Worm (Caenorhabditis elegans) whole organism, L3 larva: Measurements from ENCODE around the gene acs-14.

Experiments
- ama-1 ChIP-seq: fragments of 150-350 bp; optimal IDR thresholded peaks from 2 replicates; lab custom pipeline; 2018
- ceh-16 ChIP-seq: sonication (generic microtip); optimal IDR thresholded peaks from 2 replicates; lab custom pipeline; 2017; ENCODE audit warnings: missing biosample characterization, missing genetic modification characterization
- eor-1 ChIP-seq, 2 experiments: fragments of 150-350 bp; optimal IDR thresholded peaks; 2 replicates each; lab custom pipeline; 2014 to 2018; ENCODE audit warnings: missing biosample characterization in 2 of 2, missing genetic modification characterization in 2 of 2
- fkh-2 ChIP-seq: fragments of 150-350 bp; optimal IDR thresholded peaks from 2 replicates; lab custom pipeline; 2014; ENCODE audit warnings: missing biosample characterization, missing genetic modification reagents, missing genetic modification characterization
- nhr-23 ChIP-seq: fragments of 150-350 bp; optimal IDR thresholded peaks from 2 replicates; lab custom pipeline; 2014; ENCODE audit warnings: missing biosample characterization, missing genetic modification reagents, missing genetic modification characterization
- pha-4 ChIP-seq: fragments of 150-350 bp; optimal IDR thresholded peaks from 2 replicates; lab custom pipeline; 2014; ENCODE audit warnings: missing biosample characterization, missing genetic modification reagents, missing genetic modification characterization
- skn-1 ChIP-seq: fragments of 150-350 bp; optimal IDR thresholded peaks from 2 replicates; lab custom pipeline; 2014; ENCODE audit warnings: missing biosample characterization, missing genetic modification characterization
- snpc-4 ChIP-seq: fragments of 150-350 bp; optimal IDR thresholded peaks from 2 replicates; lab custom pipeline; 2014; ENCODE audit warnings: missing biosample characterization, missing genetic modification characterization
- zag-1 ChIP-seq: fragments of 150-350 bp; optimal IDR thresholded peaks from 2 replicates; lab custom pipeline; 2014; ENCODE audit warnings: missing biosample characterization, missing genetic modification characterization

DNA sequence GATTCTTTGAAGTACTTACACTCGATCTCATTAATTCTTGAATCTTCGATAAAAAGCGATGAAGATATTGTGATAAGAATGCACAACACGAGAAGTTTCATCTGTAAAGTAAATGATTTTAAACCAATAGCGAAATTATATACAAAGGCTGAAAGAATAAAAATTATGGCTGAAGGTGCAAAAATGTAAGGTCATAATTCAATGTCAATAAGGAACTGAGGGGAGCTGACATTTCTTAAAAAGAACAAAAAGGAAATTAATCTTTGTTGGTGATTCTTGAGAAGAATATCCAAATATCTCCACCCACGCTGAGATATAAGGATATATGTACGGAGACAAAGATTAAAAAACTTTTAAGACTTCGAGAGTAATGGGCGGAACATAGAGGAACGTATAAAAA, 16.2 kb downstream of the acs-14 start, which contains the start of gene C50F4.9:
- TF ChIP-seq nhr-23 (tag; lab: Kevin White, UChicago) (no peak), skn-1 (tag; lab: Kevin White, UChicago) (no peak), ama-1 (lab: Kevin White, UChicago) (no peak), ceh-16 (tag; lab: Kevin White, UChicago) (no peak), fkh-2 (tag; lab: Kevin White, UChicago) (no peak), snpc-4 (tag; lab: Kevin White, UChicago) (no peak), pha-4 (tag; lab: Kevin White, UChicago) (no peak), zag-1 (tag; lab: Kevin White, UChicago) (no peak), eor-1 (tag; optimal IDR thresholded peaks at IDR 0.05; lab: Kevin White, UChicago) (no peak)
